Fruit fly (Drosophila melanogaster) whole organism, wandering third instar larva: ENCODE results near the gene CG15211.

Source experiments
- CG32264 ChIP-seq: fragments of 200-800 bp; sonication (Bioruptor generic); optimal IDR thresholded peaks from 2 replicates; lab custom pipeline; 2016; ENCODE audit warnings: missing biosample characterization, missing genetic modification characterization
- CG9705 ChIP-seq: fragments of 200-800 bp; sonication (Bioruptor generic); optimal IDR thresholded peaks from 2 replicates; lab custom pipeline; 2018; ENCODE audit warnings: missing biosample characterization, mild to moderate bottlenecking, missing genetic modification characterization
- CrebA ChIP-seq: fragments of 200-800 bp; sonication (Bioruptor generic); optimal IDR thresholded peaks from 2 replicates; lab custom pipeline; 2016; ENCODE audit warnings: missing biosample characterization, mild to moderate bottlenecking, missing genetic modification characterization, borderline replicate concordance
- Hr83 ChIP-seq: fragments of 200-300 bp; sonication (Bioruptor generic); optimal IDR thresholded peaks from 2 replicates; lab custom pipeline; 2016; ENCODE audit warnings: missing biosample characterization, mild to moderate bottlenecking, missing genetic modification characterization, moderate library complexity; ENCODE audit not compliant: poor library complexity, severe bottlenecking
- br ChIP-seq: fragments of 200-800 bp; sonication (Bioruptor generic); optimal IDR thresholded peaks from 2 replicates; lab custom pipeline; 2016; ENCODE audit warnings: missing biosample characterization, missing genetic modification characterization
- foxo ChIP-seq, 2 experiments: fragments of 200-800 bp; sonication (Bioruptor generic); optimal IDR thresholded peaks; 2 replicates in 1 of 2; 3 replicates in 1 of 2; lab custom pipeline; 2016 to 2017; ENCODE audit warnings: missing biosample characterization in 2 of 2, missing genetic modification characterization in 2 of 2
- fru ChIP-seq: fragments of 200-800 bp; sonication (Bioruptor generic); optimal IDR thresholded peaks from 3 replicates; lab custom pipeline; 2016; ENCODE audit warnings: missing biosample characterization, mild to moderate bottlenecking, missing genetic modification characterization
- h ChIP-seq: fragments of 200-800 bp; sonication (Bioruptor generic); optimal IDR thresholded peaks from 3 replicates; lab custom pipeline; 2016; ENCODE audit warnings: missing biosample characterization, mild to moderate bottlenecking, missing genetic modification characterization
- lola ChIP-seq: fragments of >200 bp; optimal IDR thresholded peaks from 2 replicates; lab custom pipeline; 2017; ENCODE audit warnings: missing biosample characterization, missing genetic modification characterization
- pan ChIP-seq: fragments of >200 bp; optimal IDR thresholded peaks from 2 replicates; lab custom pipeline; 2017
- psq ChIP-seq: fragments of 200-800 bp; sonication (Bioruptor generic); optimal IDR thresholded peaks from 3 replicates; lab custom pipeline; 2017; ENCODE audit warnings: missing biosample characterization, mild to moderate bottlenecking, missing genetic modification characterization, moderate library complexity
- woc ChIP-seq: sonication (Bioruptor generic); optimal IDR thresholded peaks from 2 replicates; lab custom pipeline; 2016; ENCODE audit warnings: missing biosample characterization, mild to moderate bottlenecking, missing genetic modification characterization

- TF ChIP-seq CG32264 (GFP tag; lab: Kevin White, UChicago) (no peak), foxo (GFP tag; optimal IDR thresholded peaks at IDR 0.05; lab: Kevin White, UChicago) (peak in 1 of 2 experiments; percentile 46), Hr83 (no peak), woc (GFP tag; lab: Kevin White, UChicago) (peak; percentile 10), CG9705 (GFP tag; lab: Kevin White, UChicago) (no peak), br (GFP tag; lab: Kevin White, UChicago) (no peak), psq (GFP tag; lab: Kevin White, UChicago) (no peak), CrebA (GFP tag; lab: Kevin White, UChicago) (no peak), h (GFP tag; lab: Kevin White, UChicago) (no peak), pan (no peak), fru (GFP tag; lab: Kevin White, UChicago) (peak; percentile 34), lola (GFP tag; lab: Kevin White, UChicago) (no peak)
Measured at dm6 chrX:10740953-10741500, 31.3 kb upstream of the CG15211 start.
